Worm (Caenorhabditis elegans): Measurements from ENCODE around the gene slc-9B.2.

DNA sequence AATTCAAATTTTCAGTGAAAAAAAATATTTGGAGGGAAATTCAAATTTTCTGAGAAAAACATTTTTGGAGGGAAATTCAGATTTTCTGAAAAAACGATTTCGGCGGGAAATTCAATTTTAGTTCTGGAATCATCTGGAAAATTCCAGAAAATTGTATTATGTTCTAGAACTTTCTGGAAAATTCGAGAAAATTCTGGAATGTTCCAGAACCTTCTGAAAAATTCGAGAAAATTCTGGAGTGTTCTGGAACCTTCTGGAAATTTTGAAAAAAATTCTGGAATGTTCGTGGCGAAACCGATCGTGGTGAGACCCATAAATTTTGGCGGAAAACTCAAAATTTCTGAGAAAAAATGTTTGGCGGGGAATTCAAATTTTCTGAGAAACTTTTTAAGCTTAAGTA is 16.7 kb upstream of the slc-9B.2 start:
- no peak for TF ChIP-seq D2030.7 (GFP tag; IDR thresholded peaks at IDR 0.05)
- TF ChIP-seq B0336.3 (GFP tag; IDR thresholded peaks at IDR 0.05) = no peak
- no peak for TF ChIP-seq madf-8 (GFP tag; conservative IDR thresholded peaks at IDR 0.05)

Measured in whole organism, young adult.